Fruit fly (Drosophila melanogaster): ENCODE data around the gene Brd.

Brd gene

DNA sequence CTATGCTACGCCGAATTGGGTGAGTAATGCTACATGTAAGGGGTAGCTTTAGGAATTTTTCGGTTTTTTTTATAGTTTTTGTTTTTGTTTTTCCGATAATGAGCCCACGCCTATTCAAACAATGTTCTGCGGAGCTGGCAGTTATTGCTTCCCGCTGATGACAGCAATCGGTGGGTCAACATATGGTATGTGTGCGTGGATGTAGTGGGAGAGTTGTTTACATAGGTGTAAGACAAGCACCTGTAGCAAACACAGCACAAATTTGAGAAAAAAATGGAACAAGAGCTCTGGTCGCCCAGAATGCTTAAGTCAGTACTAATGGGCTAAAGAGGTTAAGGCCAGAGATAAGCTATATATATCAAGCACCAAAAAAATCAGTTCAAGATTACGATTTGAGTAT, 15.8 kb downstream of the Brd start (continued):
- TF ChIP-seq her (GFP tag; optimal IDR thresholded peaks at IDR 0.05), result no peak
- no peak for TF ChIP-seq Lpt (GFP tag; optimal IDR thresholded peaks at IDR 0.05)
- TF ChIP-seq CG7357 (GFP tag; IDR thresholded peaks at IDR 0.05), result no peak
- no peak for TF ChIP-seq CG17359 (tag; optimal IDR thresholded peaks at IDR 0.05)
- no peak for TF ChIP-seq CG17385 (GFP tag; optimal IDR thresholded peaks at IDR 0.05)
- no peak for TF ChIP-seq exex (tag; optimal IDR thresholded peaks at IDR 0.05)
- no peak for TF ChIP-seq ssp (GFP tag; IDR thresholded peaks at IDR 0.05)
- TF ChIP-seq Xrp1 (GFP tag; IDR thresholded peaks at IDR 0.05), result peak; percentile 40
- TF ChIP-seq Elba2 (GFP tag; optimal IDR thresholded peaks at IDR 0.05), result no peak
- no peak for TF ChIP-seq CG15479 (GFP tag; optimal IDR thresholded peaks at IDR 0.05)
- 0 out of 3 replicates have a peak, but pooled peaks have one; percentile 23 for TF ChIP-seq CG2199 (GFP tag; IDR thresholded peaks at IDR 0.05)
- no peak for TF ChIP-seq CG2116 (GFP tag; optimal IDR thresholded peaks at IDR 0.05)
- TF ChIP-seq ham (GFP tag; IDR thresholded peaks at IDR 0.05), result no peak
- no peak for TF ChIP-seq MBD-R2 (GFP tag; IDR thresholded peaks at IDR 0.05)
- no peak for TF ChIP-seq CG15601 (tag; optimal IDR thresholded peaks at IDR 0.05)
- no peak for TF ChIP-seq CG11696 (GFP tag; IDR thresholded peaks at IDR 0.05)
- TF ChIP-seq NC2β (GFP tag; optimal IDR thresholded peaks at IDR 0.05), result no peak
- TF ChIP-seq CG17802 (tag; optimal IDR thresholded peaks at IDR 0.05), result no peak
- TF ChIP-seq Dll (GFP tag; IDR thresholded peaks at IDR 0.05; ENCODE audit: partially characterized antibody), result no peak
- no peak for TF ChIP-seq bigmax (GFP tag; optimal IDR thresholded peaks at IDR 0.05)
- no peak for TF ChIP-seq D19A (tag; optimal IDR thresholded peaks at IDR 0.05)
- TF ChIP-seq CG16779 (GFP tag; IDR thresholded peaks at IDR 0.05), result no peak
- no peak for TF ChIP-seq CG11085 (GFP tag; IDR thresholded peaks at IDR 0.05)
- no peak for TF ChIP-seq hb (GFP tag; IDR thresholded peaks at IDR 0.05; ENCODE audit: partially characterized antibody)
- TF ChIP-seq dati (GFP tag; IDR thresholded peaks at IDR 0.05), result no peak
- peak; percentile 12 for TF ChIP-seq CG17568 (GFP tag; optimal IDR thresholded peaks at IDR 0.05)
- TF ChIP-seq Jarid2 (GFP tag; optimal IDR thresholded peaks at IDR 0.05), result peak; percentile 3
- TF ChIP-seq nom (GFP tag; optimal IDR thresholded peaks at IDR 0.05), result no peak
- no peak for TF ChIP-seq Dip2 (GFP tag; IDR thresholded peaks at IDR 0.05)
- no peak for TF ChIP-seq CG10366 (GFP tag; IDR thresholded peaks at IDR 0.05)
- no peak for TF ChIP-seq mld (GFP tag; IDR thresholded peaks at IDR 0.05; ENCODE audit: partially characterized antibody)
- TF ChIP-seq fd64A (GFP tag; optimal IDR thresholded peaks at IDR 0.05), result peak; percentile 1
- peak; percentile 76 for TF ChIP-seq sens (GFP tag)
- TF ChIP-seq CG10565 (GFP tag; optimal IDR thresholded peaks at IDR 0.05), result no peak
- TF ChIP-seq sug (tag; optimal IDR thresholded peaks at IDR 0.05), result no peak
- TF ChIP-seq crp (GFP tag; optimal IDR thresholded peaks at IDR 0.05), result no peak
- no peak for TF ChIP-seq wdn (GFP tag; IDR thresholded peaks at IDR 0.05)
- no peak for TF ChIP-seq gsb-n (tag; optimal IDR thresholded peaks at IDR 0.05)
- TF ChIP-seq Bteb2 (GFP tag; optimal IDR thresholded peaks at IDR 0.05), result no peak
- no peak for TF ChIP-seq CG31388 (GFP tag; optimal IDR thresholded peaks at IDR 0.05)
- peak; percentile 37 for TF ChIP-seq ATbp (GFP tag; optimal IDR thresholded peaks at IDR 0.05)
- no peak for TF ChIP-seq wor (GFP tag; IDR thresholded peaks at IDR 0.05)
- no peak for TF ChIP-seq run (tag; optimal IDR thresholded peaks at IDR 0.05)
- no peak for TF ChIP-seq CG10543 (GFP tag; optimal IDR thresholded peaks at IDR 0.05)
- no peak for TF ChIP-seq Gsc (GFP tag; IDR thresholded peaks at IDR 0.05)
- TF ChIP-seq esg (GFP tag; conservative IDR thresholded peaks at IDR 0.05), result no peak
- no peak for TF ChIP-seq ERR (GFP tag; optimal IDR thresholded peaks at IDR 0.05)
- TF ChIP-seq CG4424 (GFP tag; optimal IDR thresholded peaks at IDR 0.05), result no peak
- TF ChIP-seq CG10274 (GFP tag; optimal IDR thresholded peaks at IDR 0.05), result no peak
- peak; percentile 45; the same call in 1 of the 2 replicates for TF ChIP-seq CG32772 (GFP tag; IDR thresholded peaks at IDR 0.05)
- TF ChIP-seq CG7987 (GFP tag; optimal IDR thresholded peaks at IDR 0.05), result no peak
- TF ChIP-seq Rfx (GFP tag; IDR thresholded peaks at IDR 0.05), result no peak
